Fruit fly (Drosophila melanogaster) whole organism, embryonic: ENCODE results near the gene Fie.

ENCODE experiments used
- CG17612 ChIP-seq: fragments of 200-800 bp; sonication (Bioruptor generic); IDR thresholded peaks from 2 replicates; pipeline ENCODE4 v1.3.6; 2022; ENCODE audit warnings: missing biosample characterization, missing genetic modification characterization
- CG3838 ChIP-seq: fragments of 200-800 bp; sonication (Bioruptor generic); optimal IDR thresholded peaks from 3 replicates; lab custom pipeline; 2016; ENCODE audit warnings: missing biosample characterization, missing genetic modification characterization
- CG6854 ChIP-seq: fragments of 200-800 bp; sonication (Bioruptor generic); optimal IDR thresholded peaks from 3 replicates; lab custom pipeline; 2017; ENCODE audit warnings: missing biosample characterization, mild to moderate bottlenecking, missing genetic modification characterization
- prd ChIP-seq, 3 experiments: fragments of >200 bp in 2 of 3; fragments of 200-800 bp in 1 of 3; sonication (Bioruptor generic) in 1 of 3; optimal IDR thresholded peaks in 2 of 3; IDR thresholded peaks in 1 of 3; 2 replicates in 2 of 3; 3 replicates in 1 of 3; pipeline versions ENCODE4 v1.3.6 to Lab custom; 2017 to 2022; ENCODE audit warnings: missing biosample characterization in 1 of 3, missing genetic modification characterization in 1 of 3
- psq ChIP-seq: fragments of 200-800 bp; sonication (Bioruptor generic); optimal IDR thresholded peaks from 2 replicates; lab custom pipeline; 2017; ENCODE audit warnings: missing biosample characterization, missing genetic modification characterization

DNA sequence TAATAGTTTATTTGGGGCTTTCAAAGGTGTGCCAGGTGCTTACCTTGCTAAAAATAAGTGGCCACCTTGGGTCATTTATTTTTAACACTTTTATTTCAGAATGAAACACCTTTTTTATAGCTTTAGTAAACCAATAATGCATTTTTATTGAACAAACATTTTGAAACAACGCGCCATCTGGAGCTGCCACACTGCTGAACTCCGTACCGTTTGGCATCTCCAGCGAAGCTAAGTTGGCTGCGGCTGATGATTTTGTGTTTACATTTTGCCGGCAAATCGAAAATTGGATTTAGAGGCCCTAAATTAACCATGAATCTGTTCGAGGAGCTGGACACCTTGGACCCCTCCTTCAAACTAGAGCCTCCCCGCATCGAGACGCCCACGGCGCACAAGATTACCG, 12.7 kb downstream of the Fie start, which contains the start of gene ida:
- TF ChIP-seq CG6854 (GFP tag; lab: Kevin White, UChicago) (no peak), CG3838 (GFP tag; lab: Kevin White, UChicago) (no peak), prd (optimal IDR thresholded peaks at IDR 0.05; lab: Kevin White, UChicago) (no peak), prd (GFP tag; IDR thresholded peaks at IDR 0.05; lab: Robert Waterston, UW) (no peak), psq (GFP tag; lab: Kevin White, UChicago) (no peak), CG17612 (GFP tag; lab: Robert Waterston, UW) (no peak)
